Worm (Caenorhabditis elegans) whole organism, mixed stage, embryonic: ENCODE data around the gene T20F7.3.

Experiments used
- ces-1 ChIP-seq: fragments of 150-350 bp; optimal IDR thresholded peaks from 2 replicates; lab custom pipeline; 2014; ENCODE audit warnings: missing biosample characterization, missing genetic modification reagents, missing genetic modification characterization
- elt-1 ChIP-seq: sonication (generic microtip); optimal IDR thresholded peaks from 2 replicates; lab custom pipeline; 2017; ENCODE audit warnings: missing genetic modification characterization, mild to moderate bottlenecking, missing compliant biosample characterization, antibody characterized with exemption, moderate library complexity, borderline replicate concordance; ENCODE audit not compliant: insufficient read depth
- elt-3 ChIP-seq: fragments of 150-350 bp; optimal IDR thresholded peaks from 2 replicates; lab custom pipeline; 2014; ENCODE audit warnings: missing biosample characterization, missing genetic modification characterization
- ham-2 ChIP-seq: fragments of 200-800 bp; sonication (Bioruptor generic); optimal IDR thresholded peaks from 2 replicates; lab custom pipeline; 2018; ENCODE audit warnings: mild to moderate bottlenecking, missing genetic modification characterization, missing compliant biosample characterization
- mls-2 ChIP-seq: sonication (generic microtip); optimal IDR thresholded peaks from 2 replicates; lab custom pipeline; 2016; ENCODE audit warnings: mild to moderate bottlenecking, missing genetic modification characterization, moderate library complexity, missing compliant biosample characterization
- nhr-12 ChIP-seq: fragments of 150-350 bp; optimal IDR thresholded peaks from 2 replicates; lab custom pipeline; 2014; ENCODE audit warnings: missing biosample characterization, missing genetic modification characterization
- nhr-237 ChIP-seq: fragments of 150-350 bp; optimal IDR thresholded peaks from 2 replicates; lab custom pipeline; 2014; ENCODE audit warnings: missing biosample characterization, missing genetic modification characterization
- nhr-76 ChIP-seq: sonication (generic microtip); optimal IDR thresholded peaks from 2 replicates; lab custom pipeline; 2017; ENCODE audit warnings: missing biosample characterization, missing genetic modification characterization
- snpc-4 ChIP-seq: fragments of 150-350 bp; optimal IDR thresholded peaks from 2 replicates; lab custom pipeline; 2014; ENCODE audit warnings: missing biosample characterization, missing genetic modification characterization
- tbx-8 ChIP-seq: fragments of 200-800 bp; sonication (Bioruptor generic); optimal IDR thresholded peaks from 2 replicates; lab custom pipeline; 2018; ENCODE audit warnings: mild to moderate bottlenecking, missing genetic modification characterization, moderate library complexity, missing compliant biosample characterization
- unc-62 ChIP-seq: fragments of 150-350 bp; optimal IDR thresholded peaks from 2 replicates; lab custom pipeline; 2014; ENCODE audit warnings: missing biosample characterization, missing genetic modification reagents, missing genetic modification characterization

ce11 chrX:16872446-16872962, 12.3 kb downstream of the T20F7.3 start, which contains the start of gene T20F7.1:
- no peak for TF ChIP-seq nhr-76
- no peak for TF ChIP-seq elt-1 (tag; lab: Kevin White, UChicago)
- no peak for TF ChIP-seq elt-3
- no peak for TF ChIP-seq unc-62 (GFP tag; lab: Kevin White, UChicago)
- TF ChIP-seq nhr-12: no peak
- TF ChIP-seq snpc-4: no peak
- TF ChIP-seq ces-1: no peak
- peak; percentile 67 for TF ChIP-seq mls-2 (tag; lab: Kevin White, UChicago)
- TF ChIP-seq tbx-8 (GFP tag; lab: Kevin White, UChicago): no peak
- TF ChIP-seq nhr-237 (tag; lab: Kevin White, UChicago): no peak
- no peak for TF ChIP-seq ham-2
